Worm (Caenorhabditis elegans) whole organism, L1 larva: Measurements from ENCODE around the gene dpy-2.

Experiments
- F16B12.6 ChIP-seq: fragments of 150-350 bp; optimal IDR thresholded peaks from 2 replicates; lab custom pipeline; 2014; ENCODE audit warnings: missing biosample characterization, missing genetic modification characterization
- aha-1 ChIP-seq: fragments of 150-350 bp; optimal IDR thresholded peaks from 2 replicates; lab custom pipeline; 2014; ENCODE audit warnings: missing biosample characterization, missing genetic modification characterization
- aly-2 ChIP-seq: fragments of 150-350 bp; optimal IDR thresholded peaks from 2 replicates; lab custom pipeline; 2014; ENCODE audit warnings: missing biosample characterization, missing genetic modification characterization
- blmp-1 ChIP-seq: fragments of 150-350 bp; optimal IDR thresholded peaks from 2 replicates; lab custom pipeline; 2014; ENCODE audit warnings: missing biosample characterization, missing genetic modification characterization
- ceh-82 ChIP-seq, 3 experiments: fragments of 150-350 bp in 1 of 3; sonication (generic microtip) in 2 of 3; optimal IDR thresholded peaks; 2 replicates each; lab custom pipeline; 2014 to 2017; ENCODE audit warnings: missing biosample characterization in 3 of 3, missing genetic modification characterization in 3 of 3
- ceh-88 ChIP-seq: fragments of 200-800 bp; sonication (Bioruptor generic); IDR thresholded peaks from 2 replicates; pipeline ENCODE4 v1.3.6; 2022; ENCODE audit warnings: missing genetic modification characterization, missing compliant biosample characterization
- dpl-1 ChIP-seq, 3 experiments: fragments of 150-350 bp in 2 of 3; sonication (generic microtip) in 1 of 3; optimal IDR thresholded peaks; 2 replicates each; lab custom pipeline; 2014 to 2017; ENCODE audit warnings: missing biosample characterization in 3 of 3, missing genetic modification characterization in 3 of 3, missing genetic modification reagents in 3 of 3
- dsc-1 ChIP-seq: sonication (generic microtip); optimal IDR thresholded peaks from 2 replicates; lab custom pipeline; 2016; ENCODE audit warnings: mild to moderate bottlenecking, missing genetic modification characterization, missing compliant biosample characterization
- efl-1 ChIP-seq, 4 experiments: fragments of 150-350 bp; optimal IDR thresholded peaks in 3 of 4; peaks in 1 of 4; 1 replicate in 1 of 4; 2 replicates in 3 of 4; lab custom pipeline; 2014; ENCODE audit warnings: missing biosample characterization in 2 of 4, missing genetic modification characterization in 2 of 4, missing genetic modification reagents in 2 of 4
- efl-3 ChIP-seq: fragments of 200-800 bp; sonication (Bioruptor generic); optimal IDR thresholded peaks from 2 replicates; lab custom pipeline; 2018; ENCODE audit warnings: mild to moderate bottlenecking, missing genetic modification characterization, missing compliant biosample characterization
- egl-13 ChIP-seq: sonication (generic microtip); optimal IDR thresholded peaks from 2 replicates; lab custom pipeline; 2016; ENCODE audit warnings: missing genotype, missing genetic modification reagents, missing genetic modification characterization, missing compliant biosample characterization
- elt-2 ChIP-seq: sonication (generic microtip); optimal IDR thresholded peaks from 2 replicates; lab custom pipeline; 2016; ENCODE audit warnings: missing genetic modification characterization, mild to moderate bottlenecking, inconsistent platforms, missing compliant biosample characterization, missing genetic modification reagents
- fkh-4 ChIP-seq: sonication (generic microtip); optimal IDR thresholded peaks from 2 replicates; lab custom pipeline; 2016; ENCODE audit warnings: missing compliant biosample characterization, missing genetic modification characterization, borderline replicate concordance
- fkh-8 ChIP-seq: sonication (generic microtip); optimal IDR thresholded peaks from 2 replicates; lab custom pipeline; 2016; ENCODE audit warnings: mild to moderate bottlenecking, missing genetic modification characterization, missing compliant biosample characterization
- hlh-17 ChIP-seq: fragments of 200-800 bp; sonication (Bioruptor generic); optimal IDR thresholded peaks from 2 replicates; lab custom pipeline; 2018; ENCODE audit warnings: missing genetic modification characterization, mild to moderate bottlenecking, missing compliant biosample characterization, moderate library complexity, borderline replicate concordance
- isw-1 ChIP-seq: fragments of 200-800 bp; sonication (Bioruptor generic); IDR thresholded peaks from 2 replicates; pipeline ENCODE4 v1.3.6; 2022; ENCODE audit warnings: missing genetic modification characterization, missing compliant biosample characterization
- jun-1 ChIP-seq: fragments of 150-350 bp; optimal IDR thresholded peaks from 2 replicates; lab custom pipeline; 2014; ENCODE audit warnings: missing biosample characterization, missing genetic modification reagents, missing genetic modification characterization
- lin-14 ChIP-seq: fragments of 200-800 bp; sonication (Bioruptor generic); optimal IDR thresholded peaks from 2 replicates; lab custom pipeline; 2018; ENCODE audit warnings: mild to moderate bottlenecking, missing genetic modification characterization, moderate library complexity, missing compliant biosample characterization
- lin-15B ChIP-seq: fragments of 150-350 bp; sonication (generic microtip); optimal IDR thresholded peaks from 3 replicates; lab custom pipeline; 2014; ENCODE audit warnings: missing biosample characterization, missing genetic modification characterization
- lin-35 ChIP-seq, 2 experiments: fragments of 150-350 bp; optimal IDR thresholded peaks; 2 replicates each; lab custom pipeline; 2014; ENCODE audit warnings: missing biosample characterization in 2 of 2, missing genetic modification characterization in 2 of 2, missing genetic modification reagents in 2 of 2
- lin-39 ChIP-seq: fragments of 150-350 bp; optimal IDR thresholded peaks from 2 replicates; lab custom pipeline; 2014; ENCODE audit warnings: missing biosample characterization, missing genetic modification reagents, missing genetic modification characterization
- lir-3 ChIP-seq: sonication (generic microtip); optimal IDR thresholded peaks from 2 replicates; lab custom pipeline; 2016; ENCODE audit warnings: mild to moderate bottlenecking, missing genetic modification characterization, moderate library complexity, missing compliant biosample characterization; ENCODE audit not compliant: poor library complexity
- lsy-2 ChIP-seq, 2 experiments: fragments of 150-350 bp; optimal IDR thresholded peaks; 2 replicates each; lab custom pipeline; 2014; ENCODE audit warnings: missing biosample characterization in 2 of 2, missing genetic modification characterization in 2 of 2
- mdl-1 ChIP-seq, 2 experiments: fragments of 150-350 bp; optimal IDR thresholded peaks; 2 replicates each; lab custom pipeline; 2014 to 2017; ENCODE audit warnings: missing biosample characterization in 2 of 2, missing genetic modification characterization in 2 of 2, inconsistent platforms in 1 of 2
- nhr-20 ChIP-seq: sonication (generic microtip); optimal IDR thresholded peaks from 2 replicates; lab custom pipeline; 2016; ENCODE audit warnings: mild to moderate bottlenecking, missing genetic modification characterization, missing compliant biosample characterization
- nhr-28 ChIP-seq: fragments of 150-350 bp; optimal IDR thresholded peaks from 2 replicates; lab custom pipeline; 2014; ENCODE audit warnings: missing biosample characterization, missing genetic modification characterization
- nhr-47 ChIP-seq: sonication (generic microtip); optimal IDR thresholded peaks from 2 replicates; lab custom pipeline; 2016; ENCODE audit warnings: mild to moderate bottlenecking, missing genetic modification characterization, moderate library complexity, missing compliant biosample characterization
- nhr-71 ChIP-seq: sonication (generic microtip); optimal IDR thresholded peaks from 2 replicates; lab custom pipeline; 2016; ENCODE audit warnings: mild to moderate bottlenecking, missing genetic modification characterization, moderate library complexity, missing compliant biosample characterization
- nhr-77 ChIP-seq: fragments of 150-350 bp; optimal IDR thresholded peaks from 2 replicates; lab custom pipeline; 2014; ENCODE audit warnings: missing biosample characterization, missing genetic modification characterization
- nhr-85 ChIP-seq: sonication (generic microtip); peaks from one replicate; lab custom pipeline; 2016; ENCODE audit warnings: missing genetic modification characterization, inconsistent platforms, missing compliant biosample characterization
- pag-3 ChIP-seq: sonication (generic microtip); optimal IDR thresholded peaks from 2 replicates; lab custom pipeline; 2017; ENCODE audit warnings: missing genetic modification characterization, mild to moderate bottlenecking, missing compliant biosample characterization, antibody characterized with exemption, borderline replicate concordance; ENCODE audit not compliant: insufficient read depth
- rnt-1 ChIP-seq: sonication (generic microtip); optimal IDR thresholded peaks from 2 replicates; lab custom pipeline; 2016; ENCODE audit warnings: mild to moderate bottlenecking, missing genetic modification characterization, moderate library complexity, missing compliant biosample characterization
- snpc-4 ChIP-seq: fragments of 150-350 bp; optimal IDR thresholded peaks from 2 replicates; lab custom pipeline; 2014; ENCODE audit warnings: missing biosample characterization, missing genetic modification characterization
- snu-23 ChIP-seq: sonication (generic microtip); optimal IDR thresholded peaks from 2 replicates; lab custom pipeline; 2016; ENCODE audit warnings: missing genetic modification characterization, missing compliant biosample characterization
- sptf-1 ChIP-seq: fragments of 150-350 bp; optimal IDR thresholded peaks from 2 replicates; lab custom pipeline; 2014; ENCODE audit warnings: missing biosample characterization, missing genetic modification characterization
- swsn-7 ChIP-seq: sonication (generic microtip); optimal IDR thresholded peaks from 2 replicates; lab custom pipeline; 2016; ENCODE audit warnings: missing genetic modification characterization, missing compliant biosample characterization
- tbx-2 ChIP-seq: sonication (generic microtip); optimal IDR thresholded peaks from 2 replicates; lab custom pipeline; 2016; ENCODE audit warnings: missing genetic modification characterization, missing compliant biosample characterization
- tlp-1 ChIP-seq: fragments of 150-350 bp; optimal IDR thresholded peaks from 2 replicates; lab custom pipeline; 2014; ENCODE audit warnings: missing biosample characterization, missing genetic modification characterization
- vab-15 ChIP-seq: sonication (generic microtip); optimal IDR thresholded peaks from 2 replicates; lab custom pipeline; 2017; ENCODE audit warnings: missing genotype, mild to moderate bottlenecking, missing genetic modification characterization, missing compliant biosample characterization

The dpy-2 gene

ce11 chrII:6681478-6681877 lies 32.6 kb upstream of the dpy-2 start:
- TF ChIP-seq ceh-88 (GFP tag; lab: Robert Waterston, UW) (no peak), nhr-77 (tag; lab: Kevin White, UChicago) (no peak), lin-15B (tag; lab: Kevin White, UChicago) (no peak), nhr-47 (tag; lab: Kevin White, UChicago) (no peak), jun-1 (tag; lab: Kevin White, UChicago) (no peak), vab-15 (no peak), nhr-85 (tag; lab: Kevin White, UChicago) (no peak), blmp-1 (tag; lab: Kevin White, UChicago) (no peak), isw-1 (no peak), dsc-1 (tag; lab: Kevin White, UChicago) (no peak), tlp-1 (tag; lab: Kevin White, UChicago) (no peak), aha-1 (tag; lab: Kevin White, UChicago) (no peak)

- no peak for TF ChIP-seq sptf-1 (tag; lab: Kevin White, UChicago)
- TF ChIP-seq nhr-85 (tag; lab: Kevin White, UChicago): peak; percentile 13
- no peak for TF ChIP-seq efl-3 (GFP tag; lab: Kevin White, UChicago)
- TF ChIP-seq, all 84 proteins: peak for 1
Observed at ce11 chrII:6682918-6683317, 31.2 kb upstream of the dpy-2 start.

- TF ChIP-seq snu-23 (GFP tag; lab: Kevin White, UChicago) (peak; percentile 39), mdl-1 (tag; optimal IDR thresholded peaks at IDR 0.05; lab: Kevin White, UChicago) (peak in 1 of 2 experiments; percentile 55), elt-2 (tag; lab: Kevin White, UChicago) (peak; percentile 17), lsy-2 (tag; optimal IDR thresholded peaks at IDR 0.05; lab: Kevin White, UChicago) (peak in 1 of 2 experiments; percentile 51), hlh-17 (no peak), nhr-28 (tag; lab: Kevin White, UChicago) (no peak), tbx-2 (tag; lab: Kevin White, UChicago) (peak; percentile 24), lin-14 (peak; percentile 76), blmp-1 (tag; lab: Kevin White, UChicago) (peak; percentile 10), tlp-1 (tag; lab: Kevin White, UChicago) (no peak), pag-3 (tag; lab: Kevin White, UChicago) (no peak), dpl-1 (GFP tag; optimal IDR thresholded peaks at IDR 0.05; lab: Kevin White, UChicago) (peak in 2 of 3 experiments; percentile 5 to 14), aly-2 (peak; percentile 3), nhr-77 (tag; lab: Kevin White, UChicago) (peak; percentile 8), lir-3 (tag; lab: Kevin White, UChicago) (no peak), nhr-71 (tag; lab: Kevin White, UChicago) (peak; percentile 57), lin-39 (tag; lab: Kevin White, UChicago) (no peak), lin-15B (tag; lab: Kevin White, UChicago) (peak; percentile 58), egl-13 (tag; lab: Kevin White, UChicago) (no peak), efl-1 (optimal IDR thresholded peaks at IDR 0.05; lab: Kevin White, UChicago) (peak; percentile 36 to 38), efl-1 (GFP tag; optimal IDR thresholded peaks at IDR 0.05 in 1 of 2; lab: Kevin White, UChicago) (peak; percentile 13 to 29), rnt-1 (peak; percentile 50), F16B12.6 (tag; lab: Kevin White, UChicago) (peak; percentile 23), aha-1 (tag; lab: Kevin White, UChicago) (no peak), nhr-20 (peak; percentile 46), ceh-82 (tag; optimal IDR thresholded peaks at IDR 0.05; lab: Kevin White, UChicago) (peak in 1 of 3 experiments; percentile 53), nhr-47 (tag; lab: Kevin White, UChicago) (peak; percentile 37), snpc-4 (tag; lab: Kevin White, UChicago) (no peak), fkh-8 (peak; percentile 47), swsn-7 (tag; lab: Kevin White, UChicago) (peak; percentile 30), lin-35 (GFP tag; optimal IDR thresholded peaks at IDR 0.05; lab: Kevin White, UChicago) (peak in 1 of 2 experiments; percentile 32), vab-15 (peak; percentile 10), fkh-4 (tag; lab: Kevin White, UChicago) (no peak)
- TF ChIP-seq, all 84 proteins: peak for 22
Observed at ce11 chrII:6683663-6684285, 30.3 kb upstream of the dpy-2 start, which contains the start of gene gyf-1. gyf-1 (plus strand) TSS chrII:6684235.
